Worm (Caenorhabditis elegans): ENCODE measurements around the gene fil-1.

fil-1 gene

ce11 chrV:14991489-14991888 lies 2.1 kb upstream of the fil-1 start:
- TF ChIP-seq sma-3 (GFP tag; optimal IDR thresholded peaks at IDR 0.05) (no peak), aly-2 (tag; optimal IDR thresholded peaks at IDR 0.05) (no peak), nhr-129 (tag; optimal IDR thresholded peaks at IDR 0.05) (no peak), lsy-2 (tag; optimal IDR thresholded peaks at IDR 0.05) (no peak), sem-4 (tag; optimal IDR thresholded peaks at IDR 0.05) (no peak), unc-39 (tag; optimal IDR thresholded peaks at IDR 0.05) (no peak), mbf-1 (tag; optimal IDR thresholded peaks at IDR 0.05) (no peak), ztf-1 (GFP tag; conservative IDR thresholded peaks at IDR 0.05) (no peak), ztf-11 (tag; optimal IDR thresholded peaks at IDR 0.05) (no peak), nhr-237 (tag; optimal IDR thresholded peaks at IDR 0.05) (no peak), unc-62 (GFP tag; optimal IDR thresholded peaks at IDR 0.05) (no peak), egl-27 (tag; optimal IDR thresholded peaks at IDR 0.05) (no peak), elt-1 (tag; optimal IDR thresholded peaks at IDR 0.05) (no peak), fos-1 (tag; optimal IDR thresholded peaks at IDR 0.05) (no peak), nhr-10 (tag; optimal IDR thresholded peaks at IDR 0.05) (no peak), ceh-82 (tag; optimal IDR thresholded peaks at IDR 0.05) (no peak), R02D3.7 (tag; optimal IDR thresholded peaks at IDR 0.05) (no peak), elt-3 (tag; optimal IDR thresholded peaks at IDR 0.05) (no peak), C34F6.9 (tag; optimal IDR thresholded peaks at IDR 0.05) (no peak)

- no peak for TF ChIP-seq ZK546.5 (tag; optimal IDR thresholded peaks at IDR 0.05)
- TF ChIP-seq ztf-4 (tag; optimal IDR thresholded peaks at IDR 0.05) = no peak
These were observed 966 bp upstream of the fil-1 start, which contains the start of gene T01C3.3 for ce11 chrV:14992627-14993117. T01C3.3 (minus strand) TSS chrV:14992677.

ce11 chrV:14996236-14996635 lies 2.6 kb downstream of the fil-1 start, which contains the start of gene irld-14:
irld-14 (plus strand) TSS chrV:14996536.
- TF ChIP-seq mab-5 (tag; optimal IDR thresholded peaks at IDR 0.05) = no peak
- no peak for TF ChIP-seq lin-13 (GFP tag; optimal IDR thresholded peaks at IDR 0.05)
- TF ChIP-seq nhr-23 (tag; optimal IDR thresholded peaks at IDR 0.05) = no peak
- TF ChIP-seq lsy-2 (tag; optimal IDR thresholded peaks at IDR 0.05) = no peak
- TF ChIP-seq sma-3 (GFP tag; optimal IDR thresholded peaks at IDR 0.05) = no peak
- no peak for TF ChIP-seq nhr-129 (tag; optimal IDR thresholded peaks at IDR 0.05)
- no peak for TF ChIP-seq nhr-25 (tag; optimal IDR thresholded peaks at IDR 0.05)

ce11 chrV:14999485-15000023 lies 5.9 kb downstream of the fil-1 start, which contains the start of gene T01C3.11:
T01C3.11 (plus strand) TSS chrV:14999535.
- TF ChIP-seq sma-9 (GFP tag; optimal IDR thresholded peaks at IDR 0.05) (no peak), sma-9 (tag; optimal IDR thresholded peaks at IDR 0.05) (no peak)

- TF ChIP-seq alr-1 (tag; optimal IDR thresholded peaks at IDR 0.05) (no peak), nhr-77 (tag; optimal IDR thresholded peaks at IDR 0.05) (no peak), nhr-21 (tag; optimal IDR thresholded peaks at IDR 0.05) (no peak), nhr-6 (tag; optimal IDR thresholded peaks at IDR 0.05) (no peak), mbf-1 (tag; optimal IDR thresholded peaks at IDR 0.05) (no peak), aly-2 (tag; optimal IDR thresholded peaks at IDR 0.05) (no peak), Y55F3AM.14 (GFP tag; optimal IDR thresholded peaks at IDR 0.05) (no peak), crh-2 (tag; optimal IDR thresholded peaks at IDR 0.05) (no peak), nhr-237 (tag; optimal IDR thresholded peaks at IDR 0.05) (no peak), mab-5 (tag; optimal IDR thresholded peaks at IDR 0.05) (no peak), F13H6.1 (tag; optimal IDR thresholded peaks at IDR 0.05) (no peak), ama-1 (optimal IDR thresholded peaks at IDR 0.05) (no peak), unc-62 (GFP tag; optimal IDR thresholded peaks at IDR 0.05) (no peak), ZK546.5 (tag; optimal IDR thresholded peaks at IDR 0.05) (no peak), unc-39 (tag; optimal IDR thresholded peaks at IDR 0.05) (no peak), egl-27 (tag; optimal IDR thresholded peaks at IDR 0.05) (no peak), gmeb-1 (tag; optimal IDR thresholded peaks at IDR 0.05) (no peak), nhr-10 (tag; optimal IDR thresholded peaks at IDR 0.05) (no peak), sem-4 (tag; optimal IDR thresholded peaks at IDR 0.05) (no peak), ceh-82 (tag; optimal IDR thresholded peaks at IDR 0.05) (no peak)
These were observed 6.5 kb downstream of the fil-1 start, which contains the start of gene rps-16 for ce11 chrV:15000055-15000704. rps-16 (minus strand) TSS chrV:15000541.

All from whole organism, L2 larva.